Worm (Caenorhabditis elegans) whole organism, L1 larva: ENCODE results near the gene ocr-1.

ENCODE experiments used
- aly-2 ChIP-seq: fragments of 150-350 bp; optimal IDR thresholded peaks from 2 replicates; lab custom pipeline; 2014; ENCODE audit warnings: missing biosample characterization, missing genetic modification characterization
- ama-1 ChIP-seq: fragments of 150-350 bp; optimal IDR thresholded peaks from 2 replicates; lab custom pipeline; 2014
- ceh-82 ChIP-seq, 3 experiments: fragments of 150-350 bp in 1 of 3; sonication (generic microtip) in 2 of 3; optimal IDR thresholded peaks; 2 replicates each; lab custom pipeline; 2014 to 2017; ENCODE audit warnings: missing biosample characterization in 3 of 3, missing genetic modification characterization in 3 of 3
- dpl-1 ChIP-seq, 3 experiments: fragments of 150-350 bp in 2 of 3; sonication (generic microtip) in 1 of 3; optimal IDR thresholded peaks; 2 replicates each; lab custom pipeline; 2014 to 2017; ENCODE audit warnings: missing biosample characterization in 3 of 3, missing genetic modification characterization in 3 of 3, missing genetic modification reagents in 3 of 3
- elt-2 ChIP-seq: sonication (generic microtip); optimal IDR thresholded peaks from 2 replicates; lab custom pipeline; 2016; ENCODE audit warnings: missing genetic modification characterization, mild to moderate bottlenecking, inconsistent platforms, missing compliant biosample characterization, missing genetic modification reagents
- elt-3 ChIP-seq, 6 experiments: fragments of 150-350 bp in 1 of 6; sonication (generic microtip); optimal IDR thresholded peaks; 2 replicates each; lab custom pipeline; 2017 to 2018; ENCODE audit warnings: missing biosample characterization in 6 of 6, missing genetic modification characterization in 6 of 6, inconsistent platforms in 1 of 6
- lin-15B ChIP-seq: fragments of 150-350 bp; sonication (generic microtip); optimal IDR thresholded peaks from 3 replicates; lab custom pipeline; 2014; ENCODE audit warnings: missing biosample characterization, missing genetic modification characterization
- lin-35 ChIP-seq, 2 experiments: fragments of 150-350 bp; optimal IDR thresholded peaks; 2 replicates each; lab custom pipeline; 2014; ENCODE audit warnings: missing biosample characterization in 2 of 2, missing genetic modification characterization in 2 of 2, missing genetic modification reagents in 2 of 2
- lin-39 ChIP-seq: fragments of 150-350 bp; optimal IDR thresholded peaks from 2 replicates; lab custom pipeline; 2014; ENCODE audit warnings: missing biosample characterization, missing genetic modification reagents, missing genetic modification characterization
- nhr-28 ChIP-seq: fragments of 150-350 bp; optimal IDR thresholded peaks from 2 replicates; lab custom pipeline; 2014; ENCODE audit warnings: missing biosample characterization, missing genetic modification characterization
- pqm-1 ChIP-seq: sonication (generic microtip); optimal IDR thresholded peaks from 3 replicates; lab custom pipeline; 2017; ENCODE audit warnings: missing biosample characterization, missing genetic modification characterization
- ztf-4 ChIP-seq: fragments of 150-350 bp; optimal IDR thresholded peaks from 2 replicates; lab custom pipeline; 2014; ENCODE audit warnings: missing biosample characterization, missing genetic modification characterization

DNA sequence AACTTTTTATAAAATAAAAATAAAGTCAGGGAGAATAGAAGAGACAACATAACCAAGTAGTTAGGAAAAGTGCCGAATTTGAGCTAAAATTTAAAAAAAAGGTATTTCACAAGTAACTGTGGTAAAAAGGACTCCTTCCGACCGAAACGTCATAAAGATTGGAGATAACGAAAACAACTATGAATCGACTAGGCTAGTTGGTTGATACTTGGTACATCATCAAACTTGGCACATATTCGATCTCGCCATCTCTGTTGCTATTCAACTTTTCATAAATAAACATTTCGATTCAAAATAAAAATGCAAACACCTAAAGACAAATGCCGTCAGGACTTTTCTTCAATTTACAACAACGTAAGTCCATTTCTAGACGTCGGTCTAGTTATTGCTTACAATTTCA is 47.6 kb downstream of the ocr-1 start, which contains the start of gene C29A12.22:
- no peak for TF ChIP-seq lin-35 (GFP tag; optimal IDR thresholded peaks at IDR 0.05; lab: Kevin White, UChicago)
- no peak for TF ChIP-seq nhr-28 (tag; lab: Kevin White, UChicago)
- no peak for TF ChIP-seq elt-2 (tag; lab: Kevin White, UChicago)
- TF ChIP-seq dpl-1 (GFP tag; optimal IDR thresholded peaks at IDR 0.05; lab: Kevin White, UChicago) = no peak
- TF ChIP-seq elt-3 (tag; optimal IDR thresholded peaks at IDR 0.05; lab: Kevin White, UChicago) = no peak
- no peak for TF ChIP-seq pqm-1
- no peak for TF ChIP-seq aly-2 (tag; lab: Kevin White, UChicago)
- no peak for TF ChIP-seq lin-39 (tag; lab: Kevin White, UChicago)
- no peak for TF ChIP-seq ztf-4 (tag; lab: Kevin White, UChicago)
- no peak for TF ChIP-seq ceh-82 (tag; optimal IDR thresholded peaks at IDR 0.05; lab: Kevin White, UChicago)
- TF ChIP-seq lin-15B = no peak
- no peak for TF ChIP-seq ama-1 (lab: Kevin White, UChicago)
